Fruit fly (Drosophila melanogaster) whole organism, embryonic: ENCODE data around the gene CG2059.

Source experiments
- Adf1 ChIP-seq: fragments of 200-800 bp; sonication (Bioruptor generic); IDR thresholded peaks from 2 replicates; pipeline ENCODE4 v1.3.6; 2022; ENCODE audit warnings: missing biosample characterization, missing genetic modification characterization
- Atf3 ChIP-seq: fragments of 200-800 bp; sonication (Bioruptor generic); optimal IDR thresholded peaks from 3 replicates; lab custom pipeline; 2016; ENCODE audit warnings: missing biosample characterization, missing genetic modification characterization
- B-H2 ChIP-seq: fragments of 200-800 bp; sonication (Bioruptor generic); optimal IDR thresholded peaks from 2 replicates; lab custom pipeline; 2018; ENCODE audit warnings: missing biosample characterization, mild to moderate bottlenecking, missing genetic modification characterization
- CG10209 ChIP-seq: fragments of 200-800 bp; sonication (Bioruptor generic); optimal IDR thresholded peaks from 3 replicates; lab custom pipeline; 2017; ENCODE audit warnings: missing biosample characterization, mild to moderate bottlenecking, missing genetic modification characterization, missing genetic modification reagents
- CG12219 ChIP-seq: fragments of 200-800 bp; sonication (Bioruptor generic); optimal IDR thresholded peaks from 3 replicates; lab custom pipeline; 2018; ENCODE audit warnings: missing biosample characterization, mild to moderate bottlenecking, missing genetic modification characterization
- CG12744 ChIP-seq: fragments of 200-800 bp; sonication (Bioruptor generic); optimal IDR thresholded peaks from 2 replicates; lab custom pipeline; 2016; ENCODE audit warnings: missing biosample characterization, missing genetic modification characterization
- CG12769 ChIP-seq: fragments of 200-800 bp; sonication (Bioruptor generic); optimal IDR thresholded peaks from 2 replicates; lab custom pipeline; 2019; ENCODE audit warnings: missing biosample characterization, mild to moderate bottlenecking, missing genetic modification characterization, moderate library complexity
- CG15011 ChIP-seq: fragments of 200-800 bp; sonication (Bioruptor generic); optimal IDR thresholded peaks from 3 replicates; lab custom pipeline; 2018; ENCODE audit warnings: missing biosample characterization, mild to moderate bottlenecking, missing genetic modification characterization
- CG15514 ChIP-seq: fragments of 200-800 bp; sonication (Bioruptor generic); optimal IDR thresholded peaks from 3 replicates; lab custom pipeline; 2017; ENCODE audit warnings: missing biosample characterization, missing genetic modification characterization, mild to moderate bottlenecking, moderate library complexity, missing genetic modification reagents
- CG16813 ChIP-seq: fragments of 200-800 bp; sonication (Bioruptor generic); IDR thresholded peaks from 3 replicates; pipeline ENCODE4 v1.3.6; 2022; ENCODE audit warnings: missing biosample characterization, missing genetic modification characterization; ENCODE audit not compliant: partially characterized antibody
- CG17361 ChIP-seq: fragments of 200-800 bp; sonication (Bioruptor generic); IDR thresholded peaks from 3 replicates; pipeline ENCODE4 v1.3.6; 2022; ENCODE audit warnings: missing biosample characterization, missing genetic modification characterization
- CG17912 ChIP-seq: fragments of 200-800 bp; sonication (Bioruptor generic); optimal IDR thresholded peaks from 2 replicates; lab custom pipeline; 2018; ENCODE audit warnings: missing biosample characterization, mild to moderate bottlenecking, missing genetic modification characterization
- CG18011 ChIP-seq: fragments of 200-800 bp; sonication (Bioruptor generic); optimal IDR thresholded peaks from 2 replicates; lab custom pipeline; 2017; ENCODE audit warnings: missing biosample characterization, missing genetic modification characterization, mild to moderate bottlenecking, moderate library complexity, missing genotype
- CG2889 ChIP-seq: fragments of 200-800 bp; sonication (Bioruptor generic); IDR thresholded peaks from 3 replicates; pipeline ENCODE4 v1.3.6; 2022; ENCODE audit warnings: missing biosample characterization, missing genetic modification characterization
- CG30020 ChIP-seq: fragments of 200-800 bp; optimal IDR thresholded peaks from 2 replicates; lab custom pipeline; 2019; ENCODE audit warnings: missing biosample characterization, mild to moderate bottlenecking, missing genetic modification characterization, moderate library complexity
- CG30431 ChIP-seq: fragments of 200-800 bp; sonication (Bioruptor generic); optimal IDR thresholded peaks from 2 replicates; lab custom pipeline; 2017; ENCODE audit warnings: missing biosample characterization, missing genetic modification characterization
- CG3163 ChIP-seq: fragments of 200-800 bp; sonication (Bioruptor generic); optimal IDR thresholded peaks from 3 replicates; lab custom pipeline; 2016; ENCODE audit warnings: missing biosample characterization, missing genetic modification characterization
- CG32532 ChIP-seq: fragments of 200-800 bp; sonication (Bioruptor generic); IDR thresholded peaks from 2 replicates; pipeline ENCODE4 v1.3.6; 2022; ENCODE audit warnings: missing biosample characterization, missing genetic modification characterization
- CG3407 ChIP-seq: fragments of 200-800 bp; sonication (Bioruptor generic); optimal IDR thresholded peaks from 2 replicates; lab custom pipeline; 2018; ENCODE audit warnings: missing biosample characterization, mild to moderate bottlenecking, missing genetic modification characterization
- CG6791 ChIP-seq: fragments of 200-800 bp; sonication (Bioruptor generic); IDR thresholded peaks from 3 replicates; pipeline ENCODE4 v1.3.6; 2022; ENCODE audit warnings: missing biosample characterization, missing genetic modification characterization; ENCODE audit not compliant: partially characterized antibody
- CG8359 ChIP-seq: fragments of 200-800 bp; sonication (Bioruptor generic); optimal IDR thresholded peaks from 2 replicates; lab custom pipeline; 2017; ENCODE audit warnings: missing biosample characterization, mild to moderate bottlenecking, missing genetic modification characterization, borderline replicate concordance
- CG8478 ChIP-seq: fragments of >200 bp; optimal IDR thresholded peaks from 2 replicates; lab custom pipeline; 2018
- CG9797 ChIP-seq: fragments of 200-800 bp; sonication (Bioruptor generic); optimal IDR thresholded peaks from 3 replicates; lab custom pipeline; 2018; ENCODE audit warnings: missing biosample characterization, mild to moderate bottlenecking, missing genetic modification characterization
- CrebB ChIP-seq: fragments of 200-800 bp; sonication (Bioruptor generic); optimal IDR thresholded peaks from 3 replicates; lab custom pipeline; 2018; ENCODE audit warnings: missing biosample characterization, mild to moderate bottlenecking, missing genetic modification characterization
- Dip2 ChIP-seq: fragments of 200-800 bp; sonication (Bioruptor generic); IDR thresholded peaks from 2 replicates; pipeline ENCODE4 v1.3.6; 2022; ENCODE audit warnings: missing biosample characterization, missing genetic modification characterization
- Gug ChIP-seq: fragments of 200-800 bp; sonication (Bioruptor generic); IDR thresholded peaks from 4 replicates; pipeline ENCODE4 v1.3.6; 2022; ENCODE audit warnings: missing biosample characterization, missing genetic modification characterization
- HHEX ChIP-seq: fragments of 200-800 bp; sonication (Bioruptor generic); optimal IDR thresholded peaks from 3 replicates; lab custom pipeline; 2017; ENCODE audit warnings: missing biosample characterization, mild to moderate bottlenecking, missing genetic modification characterization, missing genetic modification reagents
- HLH3B ChIP-seq: fragments of 200-800 bp; sonication (Bioruptor generic); IDR thresholded peaks from 2 replicates; pipeline ENCODE4 v1.3.6; 2022; ENCODE audit warnings: missing biosample characterization, missing genetic modification characterization
- MBD-R2 ChIP-seq: fragments of 200-800 bp; sonication (Bioruptor generic); IDR thresholded peaks from 2 replicates; pipeline ENCODE4 v1.3.6; 2022; ENCODE audit warnings: missing biosample characterization, missing genetic modification characterization
- Nf-YA ChIP-seq: fragments of 200-800 bp; sonication (Bioruptor generic); IDR thresholded peaks from 2 replicates; pipeline ENCODE4 v1.3.6; 2022; ENCODE audit warnings: missing biosample characterization, missing genetic modification characterization
- Oaz ChIP-seq: fragments of 200-800 bp; sonication (Bioruptor generic); IDR thresholded peaks from 2 replicates; pipeline ENCODE4 v1.3.6; 2022; ENCODE audit warnings: missing biosample characterization, missing genetic modification characterization
- Scr ChIP-seq: fragments of 200-800 bp; sonication (Bioruptor generic); IDR thresholded peaks from 2 replicates; pipeline ENCODE4 v1.3.6; 2022; ENCODE audit warnings: missing biosample characterization, missing genetic modification characterization; ENCODE audit not compliant: partially characterized antibody
- Sry-δ ChIP-seq: fragments of 200-800 bp; sonication (Bioruptor generic); optimal IDR thresholded peaks from 2 replicates; lab custom pipeline; 2016; ENCODE audit warnings: missing biosample characterization, missing genetic modification characterization
- Stat92E ChIP-seq, 3 experiments: fragments of >200 bp in 2 of 3; fragments of 200-800 bp in 1 of 3; sonication (Bioruptor generic) in 1 of 3; optimal IDR thresholded peaks; 2 replicates each; lab custom pipeline; 2017 to 2019; ENCODE audit warnings: missing biosample characterization in 3 of 3, missing genetic modification characterization in 3 of 3, mild to moderate bottlenecking in 1 of 3, moderate library complexity in 1 of 3
- al ChIP-seq: fragments of 200-800 bp; sonication (Bioruptor generic); IDR thresholded peaks from 2 replicates; pipeline ENCODE4 v1.3.6; 2022; ENCODE audit warnings: missing biosample characterization, missing genetic modification characterization
- dpn ChIP-seq, 2 experiments: fragments of 200-800 bp; sonication (Bioruptor generic); optimal IDR thresholded peaks; 3 replicates each; lab custom pipeline; 2016; ENCODE audit warnings: missing biosample characterization in 2 of 2, missing genetic modification characterization in 2 of 2
- fd64A ChIP-seq: fragments of 200-800 bp; sonication (Bioruptor generic); optimal IDR thresholded peaks from 3 replicates; lab custom pipeline; 2018; ENCODE audit warnings: missing biosample characterization, mild to moderate bottlenecking, missing genetic modification characterization
- fd96Cb ChIP-seq: fragments of 200-800 bp; sonication (Bioruptor generic); optimal IDR thresholded peaks from 2 replicates; lab custom pipeline; 2018; ENCODE audit warnings: missing biosample characterization, mild to moderate bottlenecking, missing genetic modification characterization, moderate library complexity
- inv ChIP-seq: fragments of 200-800 bp; sonication (Bioruptor generic); IDR thresholded peaks from 2 replicates; pipeline ENCODE4 v1.3.6; 2022; ENCODE audit warnings: missing biosample characterization, missing genetic modification characterization; ENCODE audit not compliant: partially characterized antibody
- otp ChIP-seq: fragments of 200-800 bp; sonication (Bioruptor generic); IDR thresholded peaks from 3 replicates; pipeline ENCODE4, ENCODE4 v1.3.6; 2022; ENCODE audit warnings: missing biosample characterization, missing genetic modification characterization
- row ChIP-seq: fragments of 200-800 bp; sonication (Bioruptor generic); IDR thresholded peaks from 3 replicates; pipeline ENCODE4 v1.3.6; 2022; ENCODE audit warnings: missing biosample characterization, missing genetic modification characterization
- salm ChIP-seq: fragments of 200-800 bp; sonication (Bioruptor generic); optimal IDR thresholded peaks from 2 replicates; lab custom pipeline; 2018; ENCODE audit warnings: missing biosample characterization, mild to moderate bottlenecking, missing genetic modification characterization
- twi ChIP-seq: fragments of 200-800 bp; optimal IDR thresholded peaks from 2 replicates; lab custom pipeline; 2019; ENCODE audit warnings: missing biosample characterization, mild to moderate bottlenecking, missing genetic modification characterization, moderate library complexity
- wor ChIP-seq: fragments of 200-800 bp; sonication (Bioruptor generic); IDR thresholded peaks from 2 replicates; pipeline ENCODE4 v1.3.6; 2022; ENCODE audit warnings: missing biosample characterization, missing genetic modification characterization
- zen ChIP-seq: fragments of 200-800 bp; sonication (Bioruptor generic); optimal IDR thresholded peaks from 3 replicates; lab custom pipeline; 2018; ENCODE audit warnings: missing biosample characterization, mild to moderate bottlenecking, missing genetic modification characterization, moderate library complexity

The CG2059 gene

DNA sequence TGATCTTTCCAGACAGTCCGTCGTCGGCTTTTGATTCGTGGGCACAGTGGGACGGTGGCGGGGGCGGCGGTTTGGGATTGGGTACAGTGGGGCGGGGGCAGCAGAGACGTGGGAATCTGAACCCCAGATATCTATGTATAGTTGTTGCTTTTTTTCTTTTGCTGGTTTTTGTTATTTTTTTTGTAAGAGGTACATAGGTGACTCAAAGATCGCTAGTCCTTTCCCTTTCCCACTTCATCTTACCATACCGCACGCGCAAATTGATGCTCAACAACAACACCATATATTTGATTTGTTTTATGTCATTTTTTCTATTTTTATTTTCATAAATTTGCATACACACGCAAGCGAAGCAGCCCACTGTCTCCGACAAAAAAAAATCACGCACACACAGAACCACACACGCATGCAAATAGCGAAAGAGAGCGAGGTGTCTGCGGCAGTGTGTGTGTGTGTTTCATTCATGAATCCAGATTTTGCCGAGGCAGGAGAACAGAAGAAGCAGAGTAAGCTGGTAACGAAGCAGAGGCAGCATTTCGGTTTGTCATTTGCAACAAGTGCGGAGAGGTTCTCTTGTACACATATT lies 19.7 kb downstream of the CG2059 start (continued):
- TF ChIP-seq B-H2 (GFP tag; lab: Kevin White, UChicago) = no peak
- TF ChIP-seq CG10209 (GFP tag; lab: Kevin White, UChicago) = peak; percentile 69
- TF ChIP-seq otp (GFP tag; lab: Robert Waterston, UW) = 0 out of 3 replicates have a peak, but pooled peaks have one; percentile 50
- TF ChIP-seq dpn (GFP tag; optimal IDR thresholded peaks at IDR 0.05; lab: Kevin White, UChicago) = peak in 1 of 2 experiments; percentile 52
- no peak for TF ChIP-seq Sry-δ (GFP tag; lab: Kevin White, UChicago)
- TF ChIP-seq CG15011 (GFP tag; lab: Kevin White, UChicago) = peak; percentile 11
- TF ChIP-seq CG32532 (GFP tag; lab: Robert Waterston, UW) = peak; percentile 40; the same call in 1 of the 2 replicates
- no peak for TF ChIP-seq Stat92E (GFP tag; optimal IDR thresholded peaks at IDR 0.05; lab: Kevin White, UChicago)
- TF ChIP-seq salm (tag; lab: Kevin White, UChicago) = no peak
- TF ChIP-seq CG12219 (GFP tag; lab: Kevin White, UChicago) = peak; percentile 18
- peak; percentile 37 for TF ChIP-seq twi
- TF ChIP-seq Scr (GFP tag; lab: Robert Waterston, UW) = no peak
- peak; percentile 8; the same call in 1 of the 2 replicates for TF ChIP-seq Adf1 (GFP tag; lab: Robert Waterston, UW)
- TF ChIP-seq CG9797 (GFP tag; lab: Kevin White, UChicago) = no peak
- TF ChIP-seq CG17361 (GFP tag; lab: Robert Waterston, UW) = peak; percentile 73
- TF ChIP-seq CG12769 (tag; lab: Kevin White, UChicago) = peak; percentile 51
- peak; percentile 23 for TF ChIP-seq wor (GFP tag; lab: Robert Waterston, UW)
- no peak for TF ChIP-seq CG15514 (GFP tag; lab: Kevin White, UChicago)
- peak; percentile 46; the same call in 2 of the 4 replicates for TF ChIP-seq Gug
- peak; percentile 26 for TF ChIP-seq CG3163

DNA sequence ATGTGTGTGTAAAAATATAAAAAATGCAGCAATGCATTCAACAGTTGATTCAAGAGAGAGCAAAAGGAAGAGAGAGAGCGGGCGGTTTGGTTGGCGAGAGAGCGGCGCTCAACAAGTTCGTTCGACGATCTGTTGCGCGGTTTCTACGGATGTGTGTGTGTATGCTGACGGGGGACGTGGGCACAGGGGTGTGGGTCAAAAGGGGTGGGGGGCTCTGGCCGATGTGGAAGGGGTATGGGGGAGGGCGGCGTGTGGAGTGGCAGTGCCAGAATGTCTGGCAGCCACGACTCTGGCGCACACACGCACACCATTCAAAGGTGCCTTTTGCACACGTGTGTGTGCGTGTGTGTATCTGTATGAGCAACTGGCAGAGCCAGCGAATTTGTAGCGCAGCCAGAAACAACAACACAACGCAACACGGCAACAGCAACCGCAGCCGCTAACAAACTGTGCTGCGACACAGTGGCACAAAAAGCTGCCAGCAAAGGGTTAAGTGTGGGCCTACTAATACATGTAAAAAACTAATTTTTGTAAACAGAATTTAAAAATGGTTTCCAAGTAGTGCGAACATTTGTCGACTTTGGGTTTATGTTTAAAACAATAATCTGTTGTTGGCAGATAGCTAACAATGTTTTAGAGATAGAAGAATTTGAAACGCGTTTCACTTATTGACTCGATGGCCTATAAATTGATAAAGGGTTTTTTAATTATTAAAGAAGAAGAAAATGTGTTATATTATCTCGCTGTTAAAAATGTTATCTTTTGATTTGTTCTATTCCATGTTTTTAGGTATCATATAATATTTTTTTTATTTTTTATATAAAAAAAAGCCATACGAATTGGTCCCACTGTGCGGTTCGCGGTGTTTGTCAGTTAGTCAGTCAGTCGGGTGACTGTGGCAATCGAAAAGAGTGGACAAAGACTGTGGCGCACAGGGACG lies 20.6 kb downstream of the CG2059 start:
- no peak for TF ChIP-seq CG6791
- TF ChIP-seq zen (tag; lab: Kevin White, UChicago) = peak; percentile 90
- peak; percentile 72 for TF ChIP-seq al
- TF ChIP-seq HLH3B (GFP tag; lab: Robert Waterston, UW) = peak; percentile 67
- peak; percentile 76 for TF ChIP-seq row
- TF ChIP-seq Scr (GFP tag; lab: Robert Waterston, UW) = 0 out of 2 replicates have a peak, but pooled peaks have one; percentile 7
- peak; percentile 97 for TF ChIP-seq fd96Cb (tag; lab: Kevin White, UChicago)
- TF ChIP-seq CG2889 (GFP tag; lab: Robert Waterston, UW) = peak; percentile 55; the same call in 1 of the 3 replicates
- TF ChIP-seq HHEX = peak; percentile 92
- TF ChIP-seq CG17912 (GFP tag; lab: Kevin White, UChicago) = no peak
- TF ChIP-seq Atf3 (GFP tag; lab: Kevin White, UChicago) = peak; percentile 84
- no peak for TF ChIP-seq CG16813
- TF ChIP-seq Dip2 (GFP tag; lab: Robert Waterston, UW) = 0 out of 2 replicates have a peak, but pooled peaks have one; percentile 5
- TF ChIP-seq fd64A = peak; percentile 50
- peak; percentile 95 for TF ChIP-seq CG30431 (GFP tag; lab: Kevin White, UChicago)
- TF ChIP-seq Nf-YA (GFP tag; lab: Robert Waterston, UW) = peak; percentile 25; the same call in 1 of the 2 replicates
- TF ChIP-seq CG8359 (GFP tag; lab: Kevin White, UChicago) = peak; percentile 84
- TF ChIP-seq CrebB (tag; lab: Kevin White, UChicago) = peak; percentile 28
- peak; percentile 62 for TF ChIP-seq CG3407 (GFP tag; lab: Kevin White, UChicago)
- TF ChIP-seq Oaz (GFP tag; lab: Robert Waterston, UW) = peak; percentile 61
- TF ChIP-seq CG30020 = peak; percentile 83
- TF ChIP-seq inv (GFP tag; lab: Robert Waterston, UW) = no peak
- TF ChIP-seq CG18011 = peak; percentile 59
- peak; percentile 60 for TF ChIP-seq CG12219 (GFP tag; lab: Kevin White, UChicago)
- no peak for TF ChIP-seq CG8478 (lab: Kevin White, UChicago)
- TF ChIP-seq CG12744 (GFP tag; lab: Kevin White, UChicago) = peak; percentile 67
- TF ChIP-seq MBD-R2 (GFP tag; lab: Robert Waterston, UW) = 0 out of 2 replicates have a peak, but pooled peaks have one; percentile 7
